Worm (Caenorhabditis elegans) whole organism, late embryonic: ENCODE data around the gene ins-5.
"Not testable (repeated sequence)": the region's sequence is repeated elsewhere in the genome, so short reads cannot be mapped to it uniquely, and the experiment has no call there.

Source experiments
- C38D4.7 ChIP-seq: fragments of 200-800 bp; sonication (Bioruptor generic); optimal IDR thresholded peaks from 2 replicates; lab custom pipeline; 2018; ENCODE audit warnings: mild to moderate bottlenecking, missing genetic modification characterization, moderate library complexity, missing compliant biosample characterization
- F13H6.1 ChIP-seq: sonication (generic microtip); optimal IDR thresholded peaks from 2 replicates; lab custom pipeline; 2016; ENCODE audit warnings: missing genetic modification characterization, missing compliant biosample characterization
- K02D7.2 ChIP-seq: sonication (generic microtip); optimal IDR thresholded peaks from 2 replicates; lab custom pipeline; 2017; ENCODE audit warnings: mild to moderate bottlenecking, missing genetic modification characterization, missing compliant biosample characterization
- K09A11.1 ChIP-seq: sonication (generic microtip); optimal IDR thresholded peaks from 2 replicates; lab custom pipeline; 2017; ENCODE audit warnings: antibody characterized with exemption, mild to moderate bottlenecking, missing genetic modification characterization, missing compliant biosample characterization; ENCODE audit not compliant: insufficient read depth
- ahr-1 ChIP-seq: sonication (generic microtip); optimal IDR thresholded peaks from 2 replicates; lab custom pipeline; 2016; ENCODE audit warnings: missing genetic modification characterization, missing compliant biosample characterization
- ceh-14 ChIP-seq: sonication (generic microtip); optimal IDR thresholded peaks from 2 replicates; lab custom pipeline; 2016; ENCODE audit warnings: missing genotype, missing genetic modification characterization, missing compliant biosample characterization
- ceh-18 ChIP-seq: sonication (generic microtip); optimal IDR thresholded peaks from 2 replicates; lab custom pipeline; 2016; ENCODE audit warnings: missing genetic modification characterization, missing compliant biosample characterization
- ceh-22 ChIP-seq: sonication (generic microtip); optimal IDR thresholded peaks from 2 replicates; lab custom pipeline; 2017; ENCODE audit warnings: missing biosample characterization, missing genetic modification characterization
- ceh-24 ChIP-seq: sonication (generic microtip); optimal IDR thresholded peaks from 2 replicates; lab custom pipeline; 2016; ENCODE audit warnings: mild to moderate bottlenecking, missing genetic modification characterization, missing compliant biosample characterization
- ceh-30 ChIP-seq: fragments of 150-350 bp; optimal IDR thresholded peaks from 2 replicates; lab custom pipeline; 2014; ENCODE audit warnings: missing biosample characterization, missing genetic modification characterization
- ceh-45 ChIP-seq: fragments of 200-800 bp; sonication (Bioruptor generic); IDR thresholded peaks from 2 replicates; pipeline ENCODE4 v1.3.6; 2022; ENCODE audit warnings: missing genetic modification reagents, missing genetic modification characterization, missing compliant biosample characterization
- ceh-6 ChIP-seq: fragments of 200-800 bp; sonication (Bioruptor generic); optimal IDR thresholded peaks from 2 replicates; lab custom pipeline; 2018; ENCODE audit warnings: mild to moderate bottlenecking, missing genetic modification characterization, missing compliant biosample characterization
- ceh-9 ChIP-seq: sonication (generic microtip); optimal IDR thresholded peaks from 2 replicates; lab custom pipeline; 2016; ENCODE audit warnings: mild to moderate bottlenecking, missing genetic modification characterization, inconsistent platforms, missing compliant biosample characterization
- dmd-4 ChIP-seq: sonication (generic microtip); optimal IDR thresholded peaks from 2 replicates; lab custom pipeline; 2016; ENCODE audit warnings: borderline replicate concordance, missing genetic modification characterization, missing compliant biosample characterization
- dve-1 ChIP-seq: sonication (generic microtip); optimal IDR thresholded peaks from 2 replicates; lab custom pipeline; 2017; ENCODE audit warnings: antibody characterized with exemption, mild to moderate bottlenecking, missing genetic modification characterization, missing compliant biosample characterization
- elt-2 ChIP-seq: sonication (generic microtip); optimal IDR thresholded peaks from 2 replicates; lab custom pipeline; 2016; ENCODE audit warnings: missing genetic modification reagents, missing genetic modification characterization, missing compliant biosample characterization
- elt-4 ChIP-seq: sonication (generic microtip); optimal IDR thresholded peaks from 2 replicates; lab custom pipeline; 2016; ENCODE audit warnings: missing genetic modification characterization, missing compliant biosample characterization
- ets-4 ChIP-seq: sonication (generic microtip); optimal IDR thresholded peaks from 2 replicates; lab custom pipeline; 2016; ENCODE audit warnings: missing genetic modification characterization, missing compliant biosample characterization
- eyg-1 ChIP-seq: sonication (generic microtip); optimal IDR thresholded peaks from 2 replicates; lab custom pipeline; 2016; ENCODE audit warnings: missing genotype, missing genetic modification characterization, missing compliant biosample characterization
- fkh-6 ChIP-seq: sonication (generic microtip); optimal IDR thresholded peaks from 2 replicates; lab custom pipeline; 2016; ENCODE audit warnings: missing genetic modification characterization, missing compliant biosample characterization
- hlh-13 ChIP-seq: fragments of 200-800 bp; sonication (Bioruptor generic); optimal IDR thresholded peaks from 2 replicates; lab custom pipeline; 2018; ENCODE audit warnings: mild to moderate bottlenecking, missing genetic modification characterization, missing compliant biosample characterization
- hlh-30 ChIP-seq: sonication (generic microtip); optimal IDR thresholded peaks from 2 replicates; lab custom pipeline; 2017; ENCODE audit warnings: antibody characterized with exemption, missing genetic modification characterization, missing compliant biosample characterization; ENCODE audit not compliant: insufficient read depth
- lim-6 ChIP-seq: sonication (generic microtip); optimal IDR thresholded peaks from 2 replicates; lab custom pipeline; 2016; ENCODE audit warnings: missing genetic modification characterization, missing compliant biosample characterization
- madf-2 ChIP-seq: sonication (generic microtip); optimal IDR thresholded peaks from 2 replicates; lab custom pipeline; 2017; ENCODE audit warnings: missing genetic modification characterization, missing compliant biosample characterization
- mec-3 ChIP-seq: sonication (generic microtip); optimal IDR thresholded peaks from 2 replicates; lab custom pipeline; 2016; ENCODE audit warnings: borderline replicate concordance, missing genetic modification characterization, missing compliant biosample characterization
- nhr-11 ChIP-seq: fragments of 150-350 bp; optimal IDR thresholded peaks from 2 replicates; lab custom pipeline; 2014; ENCODE audit warnings: missing biosample characterization, missing genetic modification characterization
- npax-4 ChIP-seq: sonication (generic microtip); optimal IDR thresholded peaks from 2 replicates; lab custom pipeline; 2016; ENCODE audit warnings: missing genetic modification characterization, missing compliant biosample characterization
- odd-2 ChIP-seq: sonication (generic microtip); optimal IDR thresholded peaks from 2 replicates; lab custom pipeline; 2017; ENCODE audit warnings: antibody characterized with exemption, mild to moderate bottlenecking, missing genetic modification characterization, missing compliant biosample characterization
- pag-3 ChIP-seq: sonication (generic microtip); optimal IDR thresholded peaks from 2 replicates; lab custom pipeline; 2016; ENCODE audit warnings: missing compliant biosample characterization, missing genetic modification characterization, borderline replicate concordance
- pat-9 ChIP-seq: fragments of 200-800 bp; sonication (Bioruptor generic); optimal IDR thresholded peaks from 2 replicates; lab custom pipeline; 2018; ENCODE audit warnings: mild to moderate bottlenecking, missing genetic modification characterization, moderate library complexity, missing compliant biosample characterization
- pax-1 ChIP-seq: fragments of 150-350 bp; optimal IDR thresholded peaks from 2 replicates; lab custom pipeline; 2014; ENCODE audit warnings: missing biosample characterization, missing genetic modification characterization
- pha-2 ChIP-seq: sonication (generic microtip); optimal IDR thresholded peaks from 2 replicates; lab custom pipeline; 2017; ENCODE audit warnings: mild to moderate bottlenecking, missing genetic modification characterization, missing compliant biosample characterization
- pha-4 ChIP-seq: fragments of 150-350 bp; optimal IDR thresholded peaks from 2 replicates; lab custom pipeline; 2018; ENCODE audit warnings: missing biosample characterization, missing genetic modification reagents, missing genetic modification characterization
- pros-1 ChIP-seq: fragments of 150-350 bp; optimal IDR thresholded peaks from 2 replicates; lab custom pipeline; 2014; ENCODE audit warnings: missing biosample characterization, missing genetic modification reagents, missing genetic modification characterization
- sdc-2 ChIP-seq: sonication (generic microtip); optimal IDR thresholded peaks from 2 replicates; lab custom pipeline; 2016; ENCODE audit warnings: missing genotype, missing genetic modification characterization, missing compliant biosample characterization
- sox-2 ChIP-seq: fragments of 200-800 bp; sonication (Bioruptor generic); IDR thresholded peaks from 2 replicates; pipeline ENCODE4 v1.3.6; 2022; ENCODE audit warnings: missing genetic modification reagents, missing genetic modification characterization, missing compliant biosample characterization
- syd-9 ChIP-seq: sonication (generic microtip); optimal IDR thresholded peaks from 2 replicates; lab custom pipeline; 2016; ENCODE audit warnings: mild to moderate bottlenecking, missing genetic modification characterization, moderate library complexity, missing compliant biosample characterization
- unc-42 ChIP-seq: sonication (generic microtip); optimal IDR thresholded peaks from 2 replicates; lab custom pipeline; 2016; ENCODE audit warnings: missing genotype, missing genetic modification characterization, missing compliant biosample characterization
- unc-55 ChIP-seq: sonication (generic microtip); optimal IDR thresholded peaks from 2 replicates; lab custom pipeline; 2017; ENCODE audit warnings: missing biosample characterization, missing genetic modification reagents, missing genetic modification characterization
- ztf-16 ChIP-seq: sonication (generic microtip); optimal IDR thresholded peaks from 2 replicates; lab custom pipeline; 2017; ENCODE audit warnings: missing genetic modification characterization, missing compliant biosample characterization

ins-5 gene

ce11 chrII:5996066-5996465 is 1.3 kb upstream of the ins-5 start, which contains the start of gene ins-4:
Gene ins-4 (plus strand): TSS chrII:5996366.
- TF ChIP-seq mec-3 (tag; lab: Kevin White, UChicago): no peak
- TF ChIP-seq ceh-18: no peak
- no peak for TF ChIP-seq pros-1
- TF ChIP-seq C38D4.7: no peak
- TF ChIP-seq pha-4 (tag; lab: Kevin White, UChicago): no peak
- no peak for TF ChIP-seq sdc-2 (tag; lab: Kevin White, UChicago)
- TF ChIP-seq pat-9 (tag; lab: Kevin White, UChicago): no peak

ce11 chrII:6000136-6000535 is 2.8 kb downstream of the ins-5 start, which contains the start of gene ins-6:
Gene ins-6 (plus strand): TSS chrII:6000436.
- TF ChIP-seq dmd-4 (tag; lab: Kevin White, UChicago) (no peak), elt-4 (tag; lab: Kevin White, UChicago) (no peak), unc-42 (tag; lab: Kevin White, UChicago) (no peak), madf-2 (tag; lab: Kevin White, UChicago) (no peak), syd-9 (tag; lab: Kevin White, UChicago) (no peak), pat-9 (tag; lab: Kevin White, UChicago) (no peak), ztf-16 (no peak), ceh-9 (tag; lab: Kevin White, UChicago) (no peak), lim-6 (tag; lab: Kevin White, UChicago) (no peak), ceh-14 (tag; lab: Kevin White, UChicago) (no peak), ceh-30 (tag; lab: Kevin White, UChicago) (no peak), ets-4 (no peak), pha-4 (tag; lab: Kevin White, UChicago) (no peak)

ce11 chrII:6001004-6001403 is 3.6 kb downstream of the ins-5 start:
- TF ChIP-seq hlh-30 (peak; percentile 46), unc-55 (peak; percentile 68), pha-4 (tag; lab: Kevin White, UChicago) (no peak), hlh-13 (GFP tag; lab: Kevin White, UChicago) (no peak)

ce11 chrII:6008887-6009286 is 11.5 kb downstream of the ins-5 start, which contains the start of gene ZK84.4:
Gene ZK84.4 (minus strand): TSS chrII:6008987.
- not testable (repeated sequence) for TF ChIP-seq ceh-6 (GFP tag; lab: Kevin White, UChicago); ztf-16; ceh-30 (tag; lab: Kevin White, UChicago)

ce11 chrII:6010544-6010943 is 13.2 kb downstream of the ins-5 start, which contains the start of gene ins-20:
Gene ins-20 (plus strand): TSS chrII:6010844.
- no peak for TF ChIP-seq unc-55
- TF ChIP-seq mec-3 (tag; lab: Kevin White, UChicago): no peak
- no peak for TF ChIP-seq elt-4 (tag; lab: Kevin White, UChicago)
- TF ChIP-seq ceh-24 (tag; lab: Kevin White, UChicago): no peak
- no peak for TF ChIP-seq pha-2 (tag; lab: Kevin White, UChicago)
- TF ChIP-seq npax-4 (tag; lab: Kevin White, UChicago): no peak
- TF ChIP-seq C38D4.7: no peak

ce11 chrII:6014057-6014456 is 16.7 kb downstream of the ins-5 start, which contains the start of gene ZK84.2:
Gene ZK84.2 (plus strand): TSS chrII:6014357.
- TF ChIP-seq K09A11.1; sox-2; elt-2 (tag; lab: Kevin White, UChicago): not testable (repeated sequence)

- TF ChIP-seq eyg-1 (tag; lab: Kevin White, UChicago) (no peak), fkh-6 (tag; lab: Kevin White, UChicago) (no peak), F13H6.1 (tag; lab: Kevin White, UChicago) (no peak), dve-1 (tag; lab: Kevin White, UChicago) (no peak), ahr-1 (tag; lab: Kevin White, UChicago) (no peak), ceh-22 (tag; lab: Kevin White, UChicago) (no peak), odd-2 (tag; lab: Kevin White, UChicago) (no peak), K02D7.2 (tag; lab: Kevin White, UChicago) (no peak), pax-1 (tag; lab: Kevin White, UChicago) (no peak), ceh-45 (GFP tag; lab: Robert Waterston, UW) (no peak), nhr-11 (no peak), pha-2 (tag; lab: Kevin White, UChicago) (no peak), syd-9 (tag; lab: Kevin White, UChicago) (no peak), madf-2 (tag; lab: Kevin White, UChicago) (no peak), pag-3 (tag; lab: Kevin White, UChicago) (no peak), pros-1 (no peak)
Measured at ce11 chrII:6016410-6016809, 19.1 kb downstream of the ins-5 start, which contains the start of gene ZK84.5. Gene ZK84.5 (minus strand): TSS chrII:6016510.
